Fruit fly (Drosophila melanogaster) whole organism, adult: ENCODE data around the gene CG34296.

Experiments
- CG14711 ChIP-seq: fragments of 200-800 bp; sonication (Bioruptor generic); optimal IDR thresholded peaks from 2 replicates; lab custom pipeline; 2018; ENCODE audit warnings: missing biosample characterization, mild to moderate bottlenecking, missing genetic modification characterization, moderate library complexity
- CG5204 ChIP-seq: fragments of 200-800 bp; sonication (Bioruptor generic); optimal IDR thresholded peaks from 2 replicates; lab custom pipeline; 2016; ENCODE audit warnings: missing biosample characterization, missing genetic modification characterization
- CG7045 ChIP-seq: fragments of 200-800 bp; sonication (Bioruptor generic); optimal IDR thresholded peaks from 2 replicates; lab custom pipeline; 2017; ENCODE audit warnings: missing biosample characterization, mild to moderate bottlenecking, missing genetic modification characterization
- CG7101 ChIP-seq: fragments of 200-800 bp; sonication (Bioruptor generic); optimal IDR thresholded peaks from 2 replicates; lab custom pipeline; 2018; ENCODE audit warnings: missing biosample characterization, mild to moderate bottlenecking, missing genetic modification characterization, moderate library complexity
- Clk ChIP-seq: fragments of 200-800 bp; sonication (Bioruptor generic); optimal IDR thresholded peaks from 2 replicates; lab custom pipeline; 2017; ENCODE audit warnings: missing biosample characterization, missing genetic modification characterization
- Crg-1 ChIP-seq: fragments of 200-800 bp; sonication (Bioruptor generic); optimal IDR thresholded peaks from 2 replicates; lab custom pipeline; 2016; ENCODE audit warnings: missing biosample characterization, missing genetic modification characterization
- Hr96 ChIP-seq: fragments of 200-800 bp; sonication (Bioruptor generic); optimal IDR thresholded peaks from 2 replicates; lab custom pipeline; 2016; ENCODE audit warnings: missing biosample characterization, missing genetic modification characterization
- Mnt ChIP-seq: fragments of 200-800 bp; sonication (Bioruptor generic); optimal IDR thresholded peaks from 2 replicates; lab custom pipeline; 2016; ENCODE audit warnings: missing biosample characterization, mild to moderate bottlenecking, missing genetic modification characterization
- cic ChIP-seq: fragments of 200-800 bp; sonication (Bioruptor generic); optimal IDR thresholded peaks from 2 replicates; lab custom pipeline; 2017; ENCODE audit warnings: missing biosample characterization, mild to moderate bottlenecking, missing genetic modification characterization, moderate library complexity
- ovo ChIP-seq: fragments of 200-800 bp; sonication (Bioruptor generic); optimal IDR thresholded peaks from 2 replicates; lab custom pipeline; 2016; ENCODE audit warnings: missing biosample characterization, missing genetic modification characterization
- tj ChIP-seq: fragments of 200-800 bp; sonication (Bioruptor generic); optimal IDR thresholded peaks from 3 replicates; lab custom pipeline; 2017; ENCODE audit warnings: missing biosample characterization, mild to moderate bottlenecking, missing genetic modification characterization, moderate library complexity
- toe ChIP-seq: fragments of 200-800 bp; sonication (Bioruptor generic); optimal IDR thresholded peaks from 2 replicates; lab custom pipeline; 2016; ENCODE audit warnings: missing biosample characterization, missing genetic modification characterization

DNA sequence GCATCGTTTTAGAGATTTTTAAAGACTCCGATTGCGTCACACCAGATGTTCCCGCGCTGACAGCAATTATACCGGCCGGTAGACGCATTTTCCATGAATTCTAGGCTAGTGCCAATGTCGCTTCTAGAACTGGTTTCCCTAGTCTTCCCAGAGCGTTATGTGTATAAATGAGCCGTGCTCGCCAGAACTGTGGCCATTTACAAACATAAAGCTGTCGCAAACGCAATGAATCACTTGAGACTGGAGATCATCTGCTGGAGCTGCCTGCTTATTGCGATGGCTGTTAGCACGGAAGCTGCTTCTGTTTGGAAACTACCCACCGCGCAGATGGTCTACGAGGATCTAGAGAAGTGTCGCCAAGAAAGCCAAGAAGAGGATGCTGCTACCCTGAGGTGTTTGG, 8.0 kb upstream of the CG34296 start, which contains the start of gene Obp99d:
- TF ChIP-seq cic (GFP tag; lab: Kevin White, UChicago) (no peak), Crg-1 (GFP tag; lab: Kevin White, UChicago) (no peak), CG7101 (tag; lab: Kevin White, UChicago) (no peak), CG5204 (no peak), Clk (GFP tag; lab: Kevin White, UChicago) (no peak), tj (GFP tag; lab: Kevin White, UChicago) (no peak), ovo (no peak), Hr96 (no peak), toe (GFP tag; lab: Kevin White, UChicago) (no peak), Mnt (GFP tag; lab: Kevin White, UChicago) (no peak), CG14711 (tag; lab: Kevin White, UChicago) (no peak), CG7045 (GFP tag; lab: Kevin White, UChicago) (no peak)
